Fruit fly (Drosophila melanogaster): Measurements from ENCODE around the gene cv-c.
A peak's percentile ranks its signal among the peaks of the same experiment; 100 is the strongest.

cv-c gene

dm6 chr3R:14467231-14467846 is 14.2 kb downstream of the cv-c start (continued):
- no peak for TF ChIP-seq salr (GFP tag; optimal IDR thresholded peaks at IDR 0.05)
- no peak for TF ChIP-seq net (GFP tag; optimal IDR thresholded peaks at IDR 0.05)
- no peak for TF ChIP-seq esn (GFP tag; optimal IDR thresholded peaks at IDR 0.05)
- no peak for TF ChIP-seq CG11762 (GFP tag; optimal IDR thresholded peaks at IDR 0.05; ENCODE audit: insufficient read depth)
- no peak for TF ChIP-seq CG6808 (GFP tag; optimal IDR thresholded peaks at IDR 0.05)
- no peak for TF ChIP-seq dsx (GFP tag; optimal IDR thresholded peaks at IDR 0.05; ENCODE audit: poor library complexity, severe bottlenecking)
- peak in 1 of 2 experiments; percentile 13 for TF ChIP-seq ss (GFP tag; optimal IDR thresholded peaks at IDR 0.05)
- no peak for TF ChIP-seq acj6 (GFP tag; optimal IDR thresholded peaks at IDR 0.05)
- no peak; the same call in 1 of the 2 replicates for TF ChIP-seq CG11294 (GFP tag; IDR thresholded peaks at IDR 0.05)
- no peak for TF ChIP-seq Hr39 (GFP tag; optimal IDR thresholded peaks at IDR 0.05)
- TF ChIP-seq cyc (GFP tag; optimal IDR thresholded peaks at IDR 0.05): no peak
- TF ChIP-seq lz (GFP tag; optimal IDR thresholded peaks at IDR 0.05): no peak
- TF ChIP-seq CG10631 (GFP tag; optimal IDR thresholded peaks at IDR 0.05): no peak
- no peak for TF ChIP-seq CG1621 (tag; optimal IDR thresholded peaks at IDR 0.05)
- no peak for TF ChIP-seq Sox102F (GFP tag; optimal IDR thresholded peaks at IDR 0.05)
- peak; percentile 23; the same call in 1 of the 3 replicates for TF ChIP-seq CG6163 (GFP tag; IDR thresholded peaks at IDR 0.05)
- no peak for TF ChIP-seq dac (GFP tag; optimal IDR thresholded peaks at IDR 0.05)
- TF ChIP-seq Smox (GFP tag; optimal IDR thresholded peaks at IDR 0.05): no peak
- no peak for TF ChIP-seq CG6792 (GFP tag; optimal IDR thresholded peaks at IDR 0.05)

DNA sequence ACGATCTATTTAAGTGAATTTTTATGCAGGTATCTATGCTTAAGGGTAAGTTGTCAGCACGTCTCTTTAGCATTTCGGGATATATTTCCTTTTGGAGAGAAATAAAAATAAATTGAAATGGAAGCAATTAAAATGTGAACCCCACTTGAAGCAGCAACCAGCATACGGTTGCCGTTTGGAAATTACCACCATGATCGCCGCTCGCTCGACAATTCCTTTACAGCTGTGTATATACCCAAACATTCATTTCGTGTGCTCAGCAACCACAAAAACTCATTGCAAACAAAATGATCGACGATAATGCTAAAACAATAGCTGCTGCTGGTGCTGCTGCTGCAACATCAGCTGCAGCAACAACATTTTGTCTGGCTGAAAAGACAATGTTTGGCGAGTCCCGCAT is 15.2 kb downstream of the cv-c start:
- TF ChIP-seq CG6276 (GFP tag; optimal IDR thresholded peaks at IDR 0.05): no peak
- TF ChIP-seq CG8319 (GFP tag; optimal IDR thresholded peaks at IDR 0.05): no peak
- no peak for TF ChIP-seq Hr4 (GFP tag; optimal IDR thresholded peaks at IDR 0.05)
- TF ChIP-seq CG15336 (GFP tag; IDR thresholded peaks at IDR 0.05): no peak
- no peak for TF ChIP-seq Hr38 (GFP tag; optimal IDR thresholded peaks at IDR 0.05)
- TF ChIP-seq CG11762 (GFP tag; optimal IDR thresholded peaks at IDR 0.05; ENCODE audit: insufficient read depth): no peak
- no peak for TF ChIP-seq OdsH (GFP tag; optimal IDR thresholded peaks at IDR 0.05)

DNA sequence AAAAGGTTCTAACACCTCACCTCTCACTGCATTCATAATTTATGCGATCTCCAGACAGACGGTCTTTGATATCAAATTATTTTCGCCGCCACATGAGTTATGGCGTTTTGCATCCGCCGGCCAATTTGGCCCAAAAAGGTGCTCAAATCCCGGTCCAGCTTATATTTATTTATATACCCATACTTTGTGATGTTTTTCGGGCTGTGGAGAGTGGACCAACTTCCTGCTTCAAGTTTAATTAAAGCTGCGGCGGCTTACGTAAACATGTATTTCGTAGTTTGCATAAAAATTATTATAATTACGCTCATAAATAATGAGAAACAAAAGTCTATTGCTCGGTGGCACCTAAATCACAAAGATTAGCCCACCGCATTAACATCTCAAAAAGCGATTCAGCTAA is 16.3 kb downstream of the cv-c start:
- no peak for TF ChIP-seq Smox (GFP tag; optimal IDR thresholded peaks at IDR 0.05)
- no peak for TF ChIP-seq CG11762 (GFP tag; optimal IDR thresholded peaks at IDR 0.05; ENCODE audit: insufficient read depth)
- no peak for TF ChIP-seq CG6792 (GFP tag; optimal IDR thresholded peaks at IDR 0.05)
- no peak for TF ChIP-seq pdm3 (GFP tag; optimal IDR thresholded peaks at IDR 0.05)
- no peak for TF ChIP-seq salr (GFP tag; optimal IDR thresholded peaks at IDR 0.05)
- TF ChIP-seq CG6276 (GFP tag; optimal IDR thresholded peaks at IDR 0.05): no peak
- TF ChIP-seq Lpt (GFP tag; optimal IDR thresholded peaks at IDR 0.05): no peak
- TF ChIP-seq Eip75B (GFP tag; optimal IDR thresholded peaks at IDR 0.05): no peak
- TF ChIP-seq CG3032 (tag; optimal IDR thresholded peaks at IDR 0.05): no peak

DNA sequence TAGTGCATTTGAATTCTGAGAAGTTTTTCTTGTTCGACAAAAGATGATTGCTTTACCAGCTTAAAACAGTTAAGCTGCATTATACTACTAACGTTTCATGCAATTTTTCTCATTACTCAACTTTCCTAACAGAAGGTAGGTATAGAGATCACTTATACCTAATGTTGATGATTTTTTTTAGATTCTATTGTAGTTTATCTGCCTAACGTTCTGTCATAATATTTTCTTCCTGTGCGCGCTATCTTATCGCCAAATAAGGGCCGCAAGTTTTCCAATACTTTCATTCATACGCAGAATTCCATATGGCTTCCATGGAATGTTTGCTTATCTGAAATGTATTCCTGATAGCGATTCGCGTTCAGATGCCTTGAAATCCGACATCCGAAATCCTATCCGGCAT is 17.1 kb downstream of the cv-c start:
- TF ChIP-seq svp (GFP tag) (peak; percentile 56), CG1621 (tag; optimal IDR thresholded peaks at IDR 0.05) (no peak)

- TF ChIP-seq CG8632 (GFP tag; optimal IDR thresholded peaks at IDR 0.05) (no peak), vri (GFP tag; optimal IDR thresholded peaks at IDR 0.05) (peak; percentile 22), Eip78C (GFP tag) (peak; percentile 67), Gug (GFP tag; IDR thresholded peaks at IDR 0.05) (no peak), svp (GFP tag) (peak; percentile 94), CG34406 (GFP tag; optimal IDR thresholded peaks at IDR 0.05) (no peak), Ets96B (tag; optimal IDR thresholded peaks at IDR 0.05) (no peak)
Measured at dm6 chr3R:14462876-14463397, 18.6 kb downstream of the cv-c start.

Measured in whole organism, prepupa.